Worm (Caenorhabditis elegans) whole organism, L1 larva: ENCODE data around the gene F20G2.6.

ENCODE experiments used
- C16A3.4 ChIP-seq: fragments of 150-350 bp; optimal IDR thresholded peaks from 2 replicates; lab custom pipeline; 2014; ENCODE audit warnings: missing biosample characterization, missing genetic modification characterization
- F16B12.6 ChIP-seq: fragments of 150-350 bp; optimal IDR thresholded peaks from 2 replicates; lab custom pipeline; 2014; ENCODE audit warnings: missing biosample characterization, missing genetic modification characterization
- Y116A8C.19 ChIP-seq: sonication (generic microtip); optimal IDR thresholded peaks from 2 replicates; lab custom pipeline; 2016; ENCODE audit warnings: missing compliant biosample characterization, missing genetic modification characterization, borderline replicate concordance
- aha-1 ChIP-seq: fragments of 150-350 bp; optimal IDR thresholded peaks from 2 replicates; lab custom pipeline; 2014; ENCODE audit warnings: missing biosample characterization, missing genetic modification characterization
- alr-1 ChIP-seq: fragments of 200-800 bp; sonication (Bioruptor generic); optimal IDR thresholded peaks from 2 replicates; lab custom pipeline; 2018; ENCODE audit warnings: borderline replicate concordance, mild to moderate bottlenecking, missing genetic modification characterization, missing compliant biosample characterization
- aly-2 ChIP-seq: fragments of 150-350 bp; optimal IDR thresholded peaks from 2 replicates; lab custom pipeline; 2014; ENCODE audit warnings: missing biosample characterization, missing genetic modification characterization
- blmp-1 ChIP-seq: fragments of 150-350 bp; optimal IDR thresholded peaks from 2 replicates; lab custom pipeline; 2014; ENCODE audit warnings: missing biosample characterization, missing genetic modification characterization
- ceh-8 ChIP-seq: fragments of 200-800 bp; sonication (Bioruptor generic); optimal IDR thresholded peaks from 2 replicates; lab custom pipeline; 2018; ENCODE audit warnings: mild to moderate bottlenecking, missing genetic modification characterization, moderate library complexity, missing compliant biosample characterization
- dsc-1 ChIP-seq: sonication (generic microtip); optimal IDR thresholded peaks from 2 replicates; lab custom pipeline; 2016; ENCODE audit warnings: mild to moderate bottlenecking, missing genetic modification characterization, missing compliant biosample characterization
- efl-1 ChIP-seq, 4 experiments: fragments of 150-350 bp; optimal IDR thresholded peaks in 3 of 4; peaks in 1 of 4; 1 replicate in 1 of 4; 2 replicates in 3 of 4; lab custom pipeline; 2014; ENCODE audit warnings: missing biosample characterization in 2 of 4, missing genetic modification characterization in 2 of 4, missing genetic modification reagents in 2 of 4
- fkh-4 ChIP-seq: sonication (generic microtip); optimal IDR thresholded peaks from 2 replicates; lab custom pipeline; 2016; ENCODE audit warnings: missing compliant biosample characterization, missing genetic modification characterization, borderline replicate concordance
- fos-1 ChIP-seq: fragments of 150-350 bp; optimal IDR thresholded peaks from 2 replicates; lab custom pipeline; 2014; ENCODE audit warnings: missing biosample characterization, missing genetic modification characterization
- grh-1 ChIP-seq: fragments of 200-800 bp; sonication (Bioruptor generic); IDR thresholded peaks from 2 replicates; pipeline ENCODE4 v1.3.6; 2022; ENCODE audit warnings: missing genetic modification reagents, missing genetic modification characterization, missing compliant biosample characterization
- hlh-4 ChIP-seq: sonication (generic microtip); optimal IDR thresholded peaks from 2 replicates; lab custom pipeline; 2016; ENCODE audit warnings: mild to moderate bottlenecking, missing genetic modification characterization, missing compliant biosample characterization
- isw-1 ChIP-seq: fragments of 200-800 bp; sonication (Bioruptor generic); IDR thresholded peaks from 2 replicates; pipeline ENCODE4 v1.3.6; 2022; ENCODE audit warnings: missing genetic modification characterization, missing compliant biosample characterization
- jun-1 ChIP-seq: fragments of 150-350 bp; optimal IDR thresholded peaks from 2 replicates; lab custom pipeline; 2014; ENCODE audit warnings: missing biosample characterization, missing genetic modification reagents, missing genetic modification characterization
- lin-14 ChIP-seq: fragments of 200-800 bp; sonication (Bioruptor generic); optimal IDR thresholded peaks from 2 replicates; lab custom pipeline; 2018; ENCODE audit warnings: mild to moderate bottlenecking, missing genetic modification characterization, moderate library complexity, missing compliant biosample characterization
- lin-35 ChIP-seq, 2 experiments: fragments of 150-350 bp; optimal IDR thresholded peaks; 2 replicates each; lab custom pipeline; 2014; ENCODE audit warnings: missing biosample characterization in 2 of 2, missing genetic modification characterization in 2 of 2, missing genetic modification reagents in 2 of 2
- lir-3 ChIP-seq: sonication (generic microtip); optimal IDR thresholded peaks from 2 replicates; lab custom pipeline; 2016; ENCODE audit warnings: mild to moderate bottlenecking, missing genetic modification characterization, moderate library complexity, missing compliant biosample characterization; ENCODE audit not compliant: poor library complexity
- lsy-2 ChIP-seq, 2 experiments: fragments of 150-350 bp; optimal IDR thresholded peaks; 2 replicates each; lab custom pipeline; 2014; ENCODE audit warnings: missing biosample characterization in 2 of 2, missing genetic modification characterization in 2 of 2
- mab-9 ChIP-seq: fragments of 200-800 bp; sonication (Bioruptor generic); IDR thresholded peaks from 2 replicates; pipeline ENCODE4 v1.3.6; 2022; ENCODE audit warnings: missing genetic modification reagents, missing genetic modification characterization, missing compliant biosample characterization
- mef-2 ChIP-seq: fragments of 150-350 bp; optimal IDR thresholded peaks from 2 replicates; lab custom pipeline; 2014; ENCODE audit warnings: missing biosample characterization, missing genetic modification characterization
- nhr-19 ChIP-seq: fragments of 200-800 bp; sonication (Bioruptor generic); conservative IDR thresholded peaks from 2 replicates; pipeline ENCODE4 v1.3.6; 2022; ENCODE audit warnings: missing genetic modification characterization, missing compliant biosample characterization
- nhr-20 ChIP-seq: sonication (generic microtip); optimal IDR thresholded peaks from 2 replicates; lab custom pipeline; 2016; ENCODE audit warnings: mild to moderate bottlenecking, missing genetic modification characterization, missing compliant biosample characterization
- nhr-28 ChIP-seq: fragments of 150-350 bp; optimal IDR thresholded peaks from 2 replicates; lab custom pipeline; 2014; ENCODE audit warnings: missing biosample characterization, missing genetic modification characterization
- nhr-71 ChIP-seq: sonication (generic microtip); optimal IDR thresholded peaks from 2 replicates; lab custom pipeline; 2016; ENCODE audit warnings: mild to moderate bottlenecking, missing genetic modification characterization, moderate library complexity, missing compliant biosample characterization
- nhr-84 ChIP-seq: sonication (generic microtip); optimal IDR thresholded peaks from 2 replicates; lab custom pipeline; 2017; ENCODE audit warnings: missing biosample characterization, missing genetic modification characterization
- nhr-85 ChIP-seq: sonication (generic microtip); peaks from one replicate; lab custom pipeline; 2016; ENCODE audit warnings: missing genetic modification characterization, inconsistent platforms, missing compliant biosample characterization
- nhr-90 ChIP-seq: sonication (generic microtip); optimal IDR thresholded peaks from 2 replicates; lab custom pipeline; 2016; ENCODE audit warnings: mild to moderate bottlenecking, missing genetic modification characterization, missing compliant biosample characterization; ENCODE audit not compliant: poor library complexity
- pag-3 ChIP-seq: sonication (generic microtip); optimal IDR thresholded peaks from 2 replicates; lab custom pipeline; 2017; ENCODE audit warnings: missing genetic modification characterization, mild to moderate bottlenecking, missing compliant biosample characterization, antibody characterized with exemption, borderline replicate concordance; ENCODE audit not compliant: insufficient read depth
- pax-3 ChIP-seq: fragments of 200-800 bp; sonication (Bioruptor generic); optimal IDR thresholded peaks from 2 replicates; lab custom pipeline; 2018; ENCODE audit warnings: mild to moderate bottlenecking, missing genetic modification characterization, moderate library complexity, missing compliant biosample characterization
- pqm-1 ChIP-seq: sonication (generic microtip); optimal IDR thresholded peaks from 3 replicates; lab custom pipeline; 2017; ENCODE audit warnings: missing biosample characterization, missing genetic modification characterization
- snu-23 ChIP-seq: sonication (generic microtip); optimal IDR thresholded peaks from 2 replicates; lab custom pipeline; 2016; ENCODE audit warnings: missing genetic modification characterization, missing compliant biosample characterization
- sox-4 ChIP-seq: sonication (generic microtip); optimal IDR thresholded peaks from 2 replicates; lab custom pipeline; 2016; ENCODE audit warnings: missing genetic modification characterization, missing compliant biosample characterization
- sptf-1 ChIP-seq: fragments of 150-350 bp; optimal IDR thresholded peaks from 2 replicates; lab custom pipeline; 2014; ENCODE audit warnings: missing biosample characterization, missing genetic modification characterization
- sup-37 ChIP-seq: fragments of 200-800 bp; sonication (Bioruptor generic); optimal IDR thresholded peaks from 2 replicates; lab custom pipeline; 2018; ENCODE audit warnings: mild to moderate bottlenecking, missing genetic modification characterization, missing compliant biosample characterization
- swsn-7 ChIP-seq: sonication (generic microtip); optimal IDR thresholded peaks from 2 replicates; lab custom pipeline; 2016; ENCODE audit warnings: missing genetic modification characterization, missing compliant biosample characterization
- unc-30 ChIP-seq: sonication (generic microtip); optimal IDR thresholded peaks from 2 replicates; lab custom pipeline; 2017; ENCODE audit warnings: missing biosample characterization, missing genetic modification characterization
- unc-62 ChIP-seq: fragments of 150-350 bp; optimal IDR thresholded peaks from 2 replicates; lab custom pipeline; 2014; ENCODE audit warnings: missing biosample characterization, missing genetic modification reagents, missing genetic modification characterization
- xbp-1 ChIP-seq: sonication (generic microtip); optimal IDR thresholded peaks from 2 replicates; lab custom pipeline; 2016; ENCODE audit warnings: missing genetic modification characterization, missing compliant biosample characterization
- zip-4 ChIP-seq: fragments of 200-800 bp; sonication (Bioruptor generic); optimal IDR thresholded peaks from 2 replicates; lab custom pipeline; 2018; ENCODE audit warnings: mild to moderate bottlenecking, missing genetic modification characterization, moderate library complexity, missing compliant biosample characterization
- ztf-4 ChIP-seq: fragments of 150-350 bp; optimal IDR thresholded peaks from 2 replicates; lab custom pipeline; 2014; ENCODE audit warnings: missing biosample characterization, missing genetic modification characterization

The F20G2.6 gene

DNA sequence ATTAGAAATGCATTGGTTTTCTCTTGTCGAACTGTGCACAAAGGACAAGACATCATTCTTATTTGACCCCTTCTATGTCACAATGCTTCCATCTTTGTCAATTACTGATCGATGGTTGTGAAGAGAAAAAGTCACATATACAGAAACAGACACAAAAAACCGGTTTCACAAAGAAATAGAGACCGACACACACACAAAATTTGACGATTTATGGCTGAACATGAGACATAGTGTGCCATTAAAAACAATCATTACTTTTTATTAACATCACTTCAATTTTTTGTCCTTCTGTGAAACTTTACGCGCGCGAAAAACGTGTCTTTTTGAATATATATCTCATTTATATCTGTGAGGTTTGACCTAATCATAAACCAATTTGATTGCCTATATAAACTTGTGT lies 27.7 kb downstream of the F20G2.6 start (continued):
- TF ChIP-seq unc-62: no peak
- peak; percentile 60 for TF ChIP-seq nhr-71 (tag; lab: Kevin White, UChicago)
- TF ChIP-seq mef-2 (tag; lab: Kevin White, UChicago): no peak

DNA sequence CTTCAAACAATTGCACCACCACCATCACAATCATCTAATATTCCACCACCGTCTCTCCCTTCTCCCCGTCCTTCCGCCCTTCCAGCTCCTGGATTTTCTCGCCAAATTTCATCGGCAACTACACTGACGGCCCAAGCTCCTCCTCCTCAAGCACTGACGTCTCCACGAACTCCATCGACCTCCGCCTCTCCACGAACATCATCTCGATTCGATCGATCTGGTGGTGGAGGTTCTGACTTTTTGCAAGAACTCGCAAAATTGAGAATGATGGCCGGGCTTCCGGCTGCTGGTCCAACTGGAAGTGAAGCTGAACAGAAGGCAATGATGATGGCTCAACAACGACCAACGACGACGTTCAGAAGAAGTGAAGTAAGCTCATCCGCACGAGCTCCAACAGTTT lies 31.2 kb downstream of the F20G2.6 start:
- TF ChIP-seq fos-1 (tag; lab: Kevin White, UChicago): no peak
- no peak for TF ChIP-seq mab-9 (GFP tag; lab: Robert Waterston, UW)
- TF ChIP-seq nhr-84 (tag; lab: Kevin White, UChicago): no peak
- TF ChIP-seq Y116A8C.19 (tag; lab: Kevin White, UChicago): no peak
- no peak for TF ChIP-seq ztf-4 (tag; lab: Kevin White, UChicago)

DNA sequence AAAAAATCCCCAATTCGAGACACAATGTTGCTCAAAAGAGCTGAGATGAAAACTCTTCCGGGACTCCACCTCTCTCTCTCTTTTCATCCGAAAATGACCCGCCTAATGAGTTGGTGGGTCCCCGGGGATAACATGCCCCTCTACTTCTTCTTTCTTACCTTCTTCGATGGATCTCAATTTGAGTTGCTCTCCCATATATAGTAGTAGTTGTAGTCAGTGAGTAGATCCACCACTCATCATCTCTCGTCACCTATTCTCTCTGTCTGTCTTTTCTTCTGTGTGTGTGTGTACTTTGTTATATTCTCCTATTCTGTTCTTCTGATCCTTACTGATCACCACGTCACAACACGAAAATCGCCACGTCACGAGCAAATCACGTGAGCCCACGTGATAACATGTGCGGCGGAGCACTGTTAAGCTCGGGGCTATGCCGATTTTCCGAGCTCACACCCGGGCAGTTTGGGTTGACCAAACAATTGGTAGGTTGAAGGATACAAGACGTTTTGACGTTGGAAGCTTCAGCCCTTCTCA lies 33.4 kb downstream of the F20G2.6 start, which contains the start of gene twk-32:
TSS of gene twk-32 (plus strand) at position 396 of the 531 bp plus-strand sequence.
- TF ChIP-seq nhr-20 (tag; lab: Kevin White, UChicago): peak; percentile 25
- peak; percentile 23 for TF ChIP-seq nhr-71 (tag; lab: Kevin White, UChicago)
- no peak for TF ChIP-seq jun-1 (tag; lab: Kevin White, UChicago)
- peak; percentile 48 for TF ChIP-seq pax-3 (tag; lab: Kevin White, UChicago)
- peak; percentile 2 for TF ChIP-seq snu-23 (GFP tag; lab: Kevin White, UChicago)
- peak; percentile 17 for TF ChIP-seq lin-14
- TF ChIP-seq lir-3 (tag; lab: Kevin White, UChicago): peak; percentile 13
- TF ChIP-seq C16A3.4: no peak
- TF ChIP-seq nhr-19 (GFP tag; lab: Robert Waterston, UW): peak; percentile 29; the same call in 1 of the 2 replicates

DNA sequence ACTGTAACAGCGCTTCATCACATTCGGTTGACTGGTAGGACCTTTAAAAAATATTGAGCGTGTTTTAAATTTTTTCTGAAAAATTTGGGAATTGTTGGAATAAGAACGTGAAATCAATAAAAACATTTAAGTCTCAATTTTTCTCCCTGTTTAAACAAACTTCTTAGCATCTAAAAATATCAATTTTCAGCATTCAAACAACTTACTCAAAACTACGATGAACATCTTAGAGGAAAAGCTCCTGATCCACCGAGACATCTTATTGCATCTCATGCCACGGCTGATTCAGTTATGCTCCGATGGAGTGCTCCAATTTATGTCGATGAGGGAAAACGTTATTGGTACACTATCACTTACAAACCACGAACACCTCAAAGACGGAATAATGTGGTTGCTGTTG lies 36.3 kb downstream of the F20G2.6 start:
- TF ChIP-seq blmp-1 (tag; lab: Kevin White, UChicago) (no peak), lir-3 (tag; lab: Kevin White, UChicago) (no peak), zip-4 (GFP tag; lab: Kevin White, UChicago) (no peak), fkh-4 (tag; lab: Kevin White, UChicago) (no peak)

DNA sequence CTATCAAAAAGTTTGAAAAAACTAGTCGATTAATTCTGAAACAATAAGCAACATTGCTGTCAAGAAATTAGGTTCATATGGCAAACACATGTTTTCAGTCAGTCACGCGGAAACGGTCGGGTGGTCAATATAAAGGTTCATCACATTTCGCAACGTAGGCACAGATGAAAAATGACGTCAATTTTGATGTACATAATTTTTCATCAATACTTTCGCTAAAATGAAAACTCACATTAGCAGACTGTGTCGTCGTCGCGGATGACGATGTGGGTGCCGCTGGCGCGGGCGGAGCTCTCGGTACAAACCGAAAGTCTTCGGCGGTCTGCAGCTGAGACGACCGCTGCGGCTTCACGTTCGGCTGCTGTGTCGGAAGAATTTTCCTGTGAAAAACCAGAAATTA lies 41.0 kb downstream of the F20G2.6 start, which contains the start of gene swan-2:
TSS of gene swan-2 (minus strand) at position 380 of the 400 bp plus-strand sequence.
- peak; percentile 10 for TF ChIP-seq nhr-71 (tag; lab: Kevin White, UChicago)
- no peak for TF ChIP-seq F16B12.6 (tag; lab: Kevin White, UChicago)
- no peak for TF ChIP-seq jun-1 (tag; lab: Kevin White, UChicago)
- TF ChIP-seq mab-9 (GFP tag; lab: Robert Waterston, UW): no peak
- TF ChIP-seq snu-23 (GFP tag; lab: Kevin White, UChicago): peak; percentile 3
- TF ChIP-seq sox-4 (tag; lab: Kevin White, UChicago): no peak
- TF ChIP-seq pqm-1: no peak
- no peak for TF ChIP-seq pag-3 (tag; lab: Kevin White, UChicago)
- TF ChIP-seq swsn-7 (tag; lab: Kevin White, UChicago): no peak
- no peak for TF ChIP-seq nhr-28 (tag; lab: Kevin White, UChicago)
- no peak for TF ChIP-seq alr-1 (tag; lab: Kevin White, UChicago)
- TF ChIP-seq fkh-4 (tag; lab: Kevin White, UChicago): peak; percentile 5
- TF ChIP-seq aha-1 (tag; lab: Kevin White, UChicago): no peak
- TF ChIP-seq sup-37 (GFP tag; lab: Kevin White, UChicago): no peak
- no peak for TF ChIP-seq nhr-90 (tag; lab: Kevin White, UChicago)
- no peak for TF ChIP-seq blmp-1 (tag; lab: Kevin White, UChicago)
- peak; percentile 60 for TF ChIP-seq dsc-1 (tag; lab: Kevin White, UChicago)
- TF ChIP-seq xbp-1 (tag; lab: Kevin White, UChicago): no peak
- TF ChIP-seq lin-35 (GFP tag; optimal IDR thresholded peaks at IDR 0.05; lab: Kevin White, UChicago): peak in 1 of 2 experiments; percentile 70
- no peak for TF ChIP-seq sptf-1 (tag; lab: Kevin White, UChicago)
- TF ChIP-seq isw-1 (GFP tag; lab: Robert Waterston, UW): no peak
- no peak for TF ChIP-seq hlh-4 (tag; lab: Kevin White, UChicago)
- TF ChIP-seq efl-1 (optimal IDR thresholded peaks at IDR 0.05; lab: Kevin White, UChicago): no peak
- TF ChIP-seq efl-1 (GFP tag; optimal IDR thresholded peaks at IDR 0.05 in 1 of 2; lab: Kevin White, UChicago): peak in 1 of 2 experiments; percentile 88
- TF ChIP-seq aly-2 (tag; lab: Kevin White, UChicago): no peak
- no peak for TF ChIP-seq lsy-2 (tag; optimal IDR thresholded peaks at IDR 0.05; lab: Kevin White, UChicago)
- no peak for TF ChIP-seq unc-62
- TF ChIP-seq unc-30 (tag; lab: Kevin White, UChicago): no peak
- TF ChIP-seq nhr-85 (tag; lab: Kevin White, UChicago): peak; percentile 65
- no peak for TF ChIP-seq grh-1 (GFP tag; lab: Robert Waterston, UW)
- TF ChIP-seq zip-4 (GFP tag; lab: Kevin White, UChicago): no peak
- TF ChIP-seq ceh-8: no peak
